Worm (Caenorhabditis elegans): ENCODE data around the gene psr-1.

DNA sequence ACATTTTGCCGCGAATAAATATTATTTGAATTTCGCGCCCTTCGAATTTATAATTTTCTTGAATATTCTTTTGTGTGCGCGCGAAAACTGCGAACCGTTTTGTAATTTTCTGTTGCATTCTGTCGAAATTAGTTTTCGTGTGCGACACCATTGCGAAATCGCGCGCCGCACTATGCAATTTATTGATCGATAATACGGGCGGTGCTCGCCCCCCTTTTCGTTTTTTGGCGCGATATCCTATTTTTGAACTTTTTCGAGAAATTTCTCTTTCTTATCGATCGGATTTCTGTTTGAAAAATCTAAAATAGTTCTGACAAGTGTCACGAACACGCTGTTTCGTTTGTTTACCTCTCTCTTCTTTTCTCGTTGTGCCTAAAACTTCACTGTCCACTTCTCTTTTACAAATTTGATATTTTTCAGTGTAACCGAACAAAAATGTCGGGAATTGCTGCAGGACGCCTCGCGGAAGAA, 2.4 kb upstream of the psr-1 start, which contains the start of gene ubc-9:
- TF ChIP-seq lin-39 (tag; optimal IDR thresholded peaks at IDR 0.05) (no peak), nhr-76 (tag; optimal IDR thresholded peaks at IDR 0.05) (no peak), alr-1 (tag; optimal IDR thresholded peaks at IDR 0.05; ENCODE audit: borderline replicate concordance) (no peak), mdl-1 (tag; optimal IDR thresholded peaks at IDR 0.05) (peak in 1 of 2 experiments; percentile 33), sox-4 (tag; optimal IDR thresholded peaks at IDR 0.05) (peak; percentile 35), nhr-28 (tag; optimal IDR thresholded peaks at IDR 0.05) (no peak), lsy-2 (tag; optimal IDR thresholded peaks at IDR 0.05) (peak; percentile 74 to 76), lin-35 (GFP tag; optimal IDR thresholded peaks at IDR 0.05) (peak; percentile 77 to 85), fkh-4 (tag; optimal IDR thresholded peaks at IDR 0.05; ENCODE audit: borderline replicate concordance) (no peak), mep-1 (tag; optimal IDR thresholded peaks at IDR 0.05) (peak; percentile 51)
